Fruit fly (Drosophila melanogaster): ENCODE results near the gene Noc1.
A peak's percentile ranks its signal among the peaks of the same experiment; 100 is the strongest.

Noc1 gene

dm6 chr3L:11084557-11085231 is 10.1 kb downstream of the Noc1 start (continued):
- peak; percentile 95 for TF ChIP-seq CG1233 (GFP tag; optimal IDR thresholded peaks at IDR 0.05)
- peak; percentile 86 for TF ChIP-seq NFAT (GFP tag; IDR thresholded peaks at IDR 0.05)
- peak; percentile 94 for TF ChIP-seq CG11093 (GFP tag; IDR thresholded peaks at IDR 0.05)
- peak; percentile 95 for TF ChIP-seq NfI (GFP tag; optimal IDR thresholded peaks at IDR 0.05)
- peak; percentile 98 for TF ChIP-seq nmo (GFP tag; optimal IDR thresholded peaks at IDR 0.05)
- TF ChIP-seq Sry-β (GFP tag; optimal IDR thresholded peaks at IDR 0.05) = peak; percentile 68
- no peak for TF ChIP-seq Hr39 (optimal IDR thresholded peaks at IDR 0.05)
- TF ChIP-seq lab (GFP tag; optimal IDR thresholded peaks at IDR 0.05) = peak; percentile 94
- TF ChIP-seq CG12769 (tag; optimal IDR thresholded peaks at IDR 0.05) = peak; percentile 94
- peak; percentile 89 for TF ChIP-seq CG7271 (tag; optimal IDR thresholded peaks at IDR 0.05)
- no peak for TF ChIP-seq HLH4C (GFP tag; IDR thresholded peaks at IDR 0.05; ENCODE audit: partially characterized antibody)
- peak; percentile 66 for TF ChIP-seq CG10543 (GFP tag; optimal IDR thresholded peaks at IDR 0.05)
- peak; percentile 97 for TF ChIP-seq NC2β (GFP tag; optimal IDR thresholded peaks at IDR 0.05)
- peak; percentile 97 for TF ChIP-seq unpg (GFP tag; optimal IDR thresholded peaks at IDR 0.05)
- peak; percentile 95 for TF ChIP-seq Rx (GFP tag; IDR thresholded peaks at IDR 0.05)
- TF ChIP-seq CG3281 (GFP tag; optimal IDR thresholded peaks at IDR 0.05) = peak; percentile 81
- peak; percentile 93 for TF ChIP-seq CG4617 (GFP tag; optimal IDR thresholded peaks at IDR 0.05; ENCODE audit: borderline replicate concordance)

- no peak for TF ChIP-seq CG18764 (GFP tag; optimal IDR thresholded peaks at IDR 0.05)
- peak; percentile 20 for TF ChIP-seq gsb-n (tag; optimal IDR thresholded peaks at IDR 0.05)
- TF ChIP-seq CG6689 (GFP tag; IDR thresholded peaks at IDR 0.05) = peak; percentile 54; the same call in 1 of the 2 replicates
- peak; percentile 10 for TF ChIP-seq CG1603 (tag; optimal IDR thresholded peaks at IDR 0.05)
- peak; percentile 99 for TF ChIP-seq Hey (tag; optimal IDR thresholded peaks at IDR 0.05)
- TF ChIP-seq CG7745 (tag; optimal IDR thresholded peaks at IDR 0.05) = peak; percentile 37
- 0 out of 4 replicates have a peak, but pooled peaks have one; percentile 46 for TF ChIP-seq chinmo (GFP tag; IDR thresholded peaks at IDR 0.05; ENCODE audit: partially characterized antibody)
- peak; percentile 41 for TF ChIP-seq CG6813 (GFP tag; optimal IDR thresholded peaks at IDR 0.05)
- TF ChIP-seq CG12071 (GFP tag; optimal IDR thresholded peaks at IDR 0.05) = peak; percentile 50
- peak; percentile 59 for TF ChIP-seq sens (GFP tag)
- TF ChIP-seq CG10654 (GFP tag; optimal IDR thresholded peaks at IDR 0.05) = no peak
- TF ChIP-seq grau (tag; optimal IDR thresholded peaks at IDR 0.05) = peak; percentile 0
- no peak for TF ChIP-seq CG8290 (GFP tag; optimal IDR thresholded peaks at IDR 0.05)
- TF ChIP-seq CG8290 (tag; optimal IDR thresholded peaks at IDR 0.05) = peak in 1 of 2 experiments; percentile 53
- peak; percentile 26 for TF ChIP-seq Asciz (GFP tag; optimal IDR thresholded peaks at IDR 0.05)
- TF ChIP-seq ham (GFP tag; IDR thresholded peaks at IDR 0.05) = no peak
- 0 out of 2 replicates have a peak, but pooled peaks have one; percentile 11 for TF ChIP-seq CG17328 (GFP tag; IDR thresholded peaks at IDR 0.05)
- TF ChIP-seq Med (GFP tag) = peak; percentile 54
- 0 out of 3 replicates have a peak, but pooled peaks have one; percentile 23 for TF ChIP-seq CG2199 (GFP tag; IDR thresholded peaks at IDR 0.05)
- 0 out of 3 replicates have a peak, but pooled peaks have one; percentile 31 for TF ChIP-seq so (GFP tag; IDR thresholded peaks at IDR 0.05)
- TF ChIP-seq bigmax (GFP tag; optimal IDR thresholded peaks at IDR 0.05) = peak; percentile 63
- peak; percentile 42 for TF ChIP-seq CG34376 (GFP tag; optimal IDR thresholded peaks at IDR 0.05)
- no peak for TF ChIP-seq Sin3A (optimal IDR thresholded peaks at IDR 0.05)
- peak; percentile 28 for TF ChIP-seq lab (GFP tag; optimal IDR thresholded peaks at IDR 0.05)
- TF ChIP-seq D19B (GFP tag; optimal IDR thresholded peaks at IDR 0.05) = peak; percentile 74
- peak; percentile 54 for TF ChIP-seq exex (tag; optimal IDR thresholded peaks at IDR 0.05)
- TF ChIP-seq wek (GFP tag; optimal IDR thresholded peaks at IDR 0.05) = peak; percentile 28
- TF ChIP-seq CG2678 (tag; optimal IDR thresholded peaks at IDR 0.05) = peak; percentile 4
- peak; percentile 12 for TF ChIP-seq ATbp (GFP tag; optimal IDR thresholded peaks at IDR 0.05)
- TF ChIP-seq luna (GFP tag; optimal IDR thresholded peaks at IDR 0.05) = no peak
- TF ChIP-seq sug (tag; optimal IDR thresholded peaks at IDR 0.05) = peak; percentile 92
- no peak for TF ChIP-seq bowl (GFP tag; IDR thresholded peaks at IDR 0.05)
- TF ChIP-seq fd3F (GFP tag; optimal IDR thresholded peaks at IDR 0.05) = peak; percentile 4
Observed at dm6 chr3L:11085810-11086209, 11.2 kb downstream of the Noc1 start.
